Worm (Caenorhabditis elegans): ENCODE results near the gene ppm-1.D.

DNA sequence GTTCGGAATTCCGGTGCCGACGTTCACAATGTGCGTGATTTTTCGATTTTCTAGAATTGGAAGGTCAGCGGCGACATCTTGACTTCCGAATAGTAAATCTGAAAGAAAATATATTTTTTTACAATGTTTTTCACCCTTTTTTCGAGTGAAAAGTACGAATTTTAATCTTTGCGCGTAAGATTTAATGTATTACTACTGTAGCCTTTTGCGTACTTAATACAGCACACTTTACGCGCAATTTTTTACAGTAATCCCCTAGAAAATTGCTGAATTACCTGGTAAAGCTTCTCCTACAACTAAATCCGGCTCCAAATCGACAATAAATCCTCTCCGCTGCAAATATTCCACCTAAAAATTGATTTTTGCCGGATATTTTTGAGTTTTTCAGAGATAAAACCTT lies 983 bp upstream of the ppm-1.D start:
- TF ChIP-seq ama-1 (optimal IDR thresholded peaks at IDR 0.05) = no peak
- TF ChIP-seq hmbx-1 (tag; optimal IDR thresholded peaks at IDR 0.05) = no peak
- TF ChIP-seq tbx-11 (GFP tag; IDR thresholded peaks at IDR 0.05) = no peak
- no peak for TF ChIP-seq hnd-1 (tag; optimal IDR thresholded peaks at IDR 0.05)
- no peak for TF ChIP-seq aly-1 (tag; optimal IDR thresholded peaks at IDR 0.05)
- no peak for TF ChIP-seq flt-1 (GFP tag; IDR thresholded peaks at IDR 0.05)
- no peak for TF ChIP-seq tra-4 (tag; optimal IDR thresholded peaks at IDR 0.05)
- no peak for TF ChIP-seq F13C5.2 (tag; optimal IDR thresholded peaks at IDR 0.05)
- no peak for TF ChIP-seq ceh-13 (GFP tag; optimal IDR thresholded peaks at IDR 0.05)

Measured in whole organism, early embryonic.